Fruit fly (Drosophila melanogaster): ENCODE measurements around the gene CG11786.

CG11786 gene

dm6 chr3R:25024895-25025557, 21.1 kb upstream of the CG11786 start, which contains the start of the genes EMC6 and Hr96 (continued):
- TF ChIP-seq grn (GFP tag; optimal IDR thresholded peaks at IDR 0.05) (peak; percentile 78), Six4 (GFP tag; optimal IDR thresholded peaks at IDR 0.05) (peak; percentile 91), CG18011 (GFP tag; optimal IDR thresholded peaks at IDR 0.05) (peak; percentile 83), CG12071 (GFP tag; optimal IDR thresholded peaks at IDR 0.05) (peak; percentile 88), CG34376 (GFP tag; optimal IDR thresholded peaks at IDR 0.05) (peak; percentile 91), gcm (GFP tag; optimal IDR thresholded peaks at IDR 0.05) (peak; percentile 87), CHES-1-like (GFP tag; optimal IDR thresholded peaks at IDR 0.05) (peak; percentile 91), Dek (tag; optimal IDR thresholded peaks at IDR 0.05) (peak; percentile 93), CG12219 (GFP tag; optimal IDR thresholded peaks at IDR 0.05) (peak; percentile 86), pfk (GFP tag; optimal IDR thresholded peaks at IDR 0.05) (peak; percentile 29), NK7.1 (GFP tag; optimal IDR thresholded peaks at IDR 0.05) (peak; percentile 84), CG33557 (GFP tag; optimal IDR thresholded peaks at IDR 0.05) (peak; percentile 79), D (optimal IDR thresholded peaks at IDR 0.05) (no peak), D (GFP tag; optimal IDR thresholded peaks at IDR 0.05) (peak; percentile 82), ATbp (GFP tag; optimal IDR thresholded peaks at IDR 0.05) (peak; percentile 84), CG8359 (GFP tag; optimal IDR thresholded peaks at IDR 0.05; ENCODE audit: borderline replicate concordance) (peak; percentile 57), shn (GFP tag; optimal IDR thresholded peaks at IDR 0.05) (peak; percentile 86), CG10274 (GFP tag; optimal IDR thresholded peaks at IDR 0.05) (peak; percentile 57), Gsc (GFP tag; IDR thresholded peaks at IDR 0.05) (peak; percentile 65), CTCF (GFP tag; optimal IDR thresholded peaks at IDR 0.05) (peak; percentile 54), CG10209 (GFP tag; optimal IDR thresholded peaks at IDR 0.05) (peak; percentile 90), CG8290 (GFP tag; optimal IDR thresholded peaks at IDR 0.05) (no peak), CG8290 (tag; optimal IDR thresholded peaks at IDR 0.05) (peak in 1 of 2 experiments; percentile 98), Ravus (GFP tag; IDR thresholded peaks at IDR 0.05) (peak; percentile 76), BEAF-32 (GFP tag; optimal IDR thresholded peaks at IDR 0.05) (peak; percentile 66), Camta (GFP tag; optimal IDR thresholded peaks at IDR 0.05) (peak; percentile 93), gsb-n (tag; optimal IDR thresholded peaks at IDR 0.05) (no peak), kah (GFP tag; optimal IDR thresholded peaks at IDR 0.05) (peak; percentile 71), CG10654 (GFP tag; optimal IDR thresholded peaks at IDR 0.05) (peak; percentile 93), lmd (GFP tag; IDR thresholded peaks at IDR 0.05) (peak; percentile 92), Antp (GFP tag; optimal IDR thresholded peaks at IDR 0.05) (peak; percentile 90), oc (tag; optimal IDR thresholded peaks at IDR 0.05) (no peak), CG2202 (tag; optimal IDR thresholded peaks at IDR 0.05) (peak; percentile 80), ttk (GFP tag; IDR thresholded peaks at IDR 0.05) (peak; percentile 93), rib (GFP tag; IDR thresholded peaks at IDR 0.05) (peak; percentile 83), zen (tag; optimal IDR thresholded peaks at IDR 0.05) (peak; percentile 94), Hr3 (GFP tag; optimal IDR thresholded peaks at IDR 0.05) (peak; percentile 93), CG17328 (GFP tag; IDR thresholded peaks at IDR 0.05) (peak; percentile 93), CG4854 (GFP tag; optimal IDR thresholded peaks at IDR 0.05) (no peak), sens-2 (GFP tag; IDR thresholded peaks at IDR 0.05) (peak; percentile 96), Ada2b (GFP tag; IDR thresholded peaks at IDR 0.05) (peak; percentile 90), Deaf1 (tag; optimal IDR thresholded peaks at IDR 0.05) (peak; percentile 79), CG14014 (GFP tag; IDR thresholded peaks at IDR 0.05) (peak; percentile 94), CG1603 (tag; optimal IDR thresholded peaks at IDR 0.05) (peak; percentile 97), CG32767 (GFP tag; IDR thresholded peaks at IDR 0.05) (peak; percentile 87), abd-A (tag; optimal IDR thresholded peaks at IDR 0.05) (no peak), CG13296 (GFP tag; optimal IDR thresholded peaks at IDR 0.05) (peak; percentile 92), CG17829 (tag; optimal IDR thresholded peaks at IDR 0.05) (peak; percentile 95), stwl (tag; optimal IDR thresholded peaks at IDR 0.05) (peak; percentile 80), hkb (optimal IDR thresholded peaks at IDR 0.05) (no peak), hkb (GFP tag; IDR thresholded peaks at IDR 0.05) (peak; percentile 91)

Measured in whole organism, embryonic.